Fruit fly (Drosophila melanogaster) whole organism, embryonic: ENCODE results near the gene Sdhaf3.

Source experiments
- Awh ChIP-seq: fragments of 200-800 bp; sonication (Bioruptor generic); IDR thresholded peaks from 2 replicates; pipeline ENCODE4, ENCODE4 v1.3.6; 2022; ENCODE audit warnings: missing biosample characterization, missing genetic modification characterization
- B-H2 ChIP-seq: fragments of 200-800 bp; sonication (Bioruptor generic); optimal IDR thresholded peaks from 2 replicates; lab custom pipeline; 2018; ENCODE audit warnings: missing biosample characterization, mild to moderate bottlenecking, missing genetic modification characterization
- CG10979 ChIP-seq: fragments of 200-800 bp; sonication (Bioruptor generic); optimal IDR thresholded peaks from 2 replicates; lab custom pipeline; 2018; ENCODE audit warnings: missing biosample characterization, mild to moderate bottlenecking, missing genetic modification characterization, moderate library complexity
- CG11247 ChIP-seq: fragments of 200-800 bp; sonication (Bioruptor generic); IDR thresholded peaks from 2 replicates; pipeline ENCODE4 v1.3.6; 2022; ENCODE audit warnings: missing biosample characterization, missing genetic modification characterization
- CG13123 ChIP-seq: fragments of 200-800 bp; sonication (Bioruptor generic); optimal IDR thresholded peaks from 2 replicates; lab custom pipeline; 2016; ENCODE audit warnings: missing biosample characterization, missing genetic modification characterization
- CG13296 ChIP-seq: fragments of 200-800 bp; sonication (Bioruptor generic); optimal IDR thresholded peaks from 3 replicates; lab custom pipeline; 2018; ENCODE audit warnings: missing biosample characterization, mild to moderate bottlenecking, missing genetic modification characterization
- CG15073 ChIP-seq: fragments of 200-800 bp; sonication (Bioruptor generic); optimal IDR thresholded peaks from 2 replicates; lab custom pipeline; 2016; ENCODE audit warnings: missing biosample characterization, missing genetic modification characterization
- CG16779 ChIP-seq: fragments of 200-800 bp; sonication (Bioruptor generic); IDR thresholded peaks from 2 replicates; pipeline ENCODE4 v1.3.6; 2022; ENCODE audit warnings: missing biosample characterization, missing genetic modification characterization
- CG16863 ChIP-seq: fragments of 200-800 bp; sonication (Bioruptor generic); optimal IDR thresholded peaks from 3 replicates; lab custom pipeline; 2016; ENCODE audit warnings: missing biosample characterization, missing genetic modification characterization
- CG2712 ChIP-seq: fragments of 200-800 bp; optimal IDR thresholded peaks from 3 replicates; lab custom pipeline; 2019; ENCODE audit warnings: missing biosample characterization, mild to moderate bottlenecking, missing genetic modification characterization, moderate library complexity
- CG32532 ChIP-seq: fragments of 200-800 bp; sonication (Bioruptor generic); IDR thresholded peaks from 2 replicates; pipeline ENCODE4 v1.3.6; 2022; ENCODE audit warnings: missing biosample characterization, missing genetic modification characterization
- CG3995 ChIP-seq: fragments of 200-800 bp; sonication (Bioruptor generic); optimal IDR thresholded peaks from 3 replicates; lab custom pipeline; 2016; ENCODE audit warnings: missing biosample characterization, missing genetic modification characterization
- CG4404 ChIP-seq: fragments of 200-800 bp; sonication (Bioruptor generic); IDR thresholded peaks from 2 replicates; pipeline ENCODE4 v1.3.6; 2022; ENCODE audit warnings: missing biosample characterization, missing genetic modification characterization
- CG6689 ChIP-seq: fragments of 200-800 bp; sonication (Bioruptor generic); IDR thresholded peaks from 2 replicates; pipeline ENCODE4 v1.3.6; 2022; ENCODE audit warnings: missing biosample characterization, missing genetic modification characterization
- CG7271 ChIP-seq: fragments of 200-800 bp; sonication (Bioruptor generic); optimal IDR thresholded peaks from 2 replicates; lab custom pipeline; 2018; ENCODE audit warnings: missing biosample characterization, mild to moderate bottlenecking, missing genetic modification characterization, moderate library complexity
- CG7372 ChIP-seq: fragments of 200-800 bp; sonication (Bioruptor generic); IDR thresholded peaks from 2 replicates; pipeline ENCODE4 v1.3.6; 2022; ENCODE audit warnings: missing biosample characterization, missing genetic modification characterization
- CoRest ChIP-seq: fragments of 200-800 bp; sonication (Bioruptor generic); optimal IDR thresholded peaks from 3 replicates; lab custom pipeline; 2018; ENCODE audit warnings: missing biosample characterization, mild to moderate bottlenecking, missing genetic modification characterization, moderate library complexity
- Elba2 ChIP-seq: fragments of 200-800 bp; sonication (Bioruptor generic); optimal IDR thresholded peaks from 3 replicates; lab custom pipeline; 2016; ENCODE audit warnings: missing biosample characterization, missing genetic modification characterization
- HHEX ChIP-seq: fragments of 200-800 bp; sonication (Bioruptor generic); optimal IDR thresholded peaks from 3 replicates; lab custom pipeline; 2017; ENCODE audit warnings: missing biosample characterization, mild to moderate bottlenecking, missing genetic modification characterization, missing genetic modification reagents
- Hr3 ChIP-seq: fragments of 200-800 bp; sonication (Bioruptor generic); optimal IDR thresholded peaks from 3 replicates; lab custom pipeline; 2016; ENCODE audit warnings: missing biosample characterization, missing genetic modification characterization
- Hr78 ChIP-seq, 2 experiments: fragments of 200-800 bp in 1 of 2; fragments of >200 bp in 1 of 2; sonication (Bioruptor generic) in 1 of 2; optimal IDR thresholded peaks; 2 replicates each; lab custom pipeline; 2017 to 2019; ENCODE audit warnings: missing biosample characterization in 2 of 2, missing genetic modification characterization in 2 of 2, mild to moderate bottlenecking in 1 of 2, moderate library complexity in 1 of 2
- Lpt ChIP-seq: fragments of >200 bp; optimal IDR thresholded peaks from 2 replicates; lab custom pipeline; 2018; ENCODE audit warnings: missing biosample characterization, missing genetic modification characterization
- Mad ChIP-seq: fragments of 200-800 bp; sonication (Bioruptor generic); optimal IDR thresholded peaks from 2 replicates; lab custom pipeline; 2016; ENCODE audit warnings: missing biosample characterization, missing genetic modification characterization
- Neu2 ChIP-seq: fragments of 200-800 bp; sonication (Bioruptor generic); optimal IDR thresholded peaks from 3 replicates; lab custom pipeline; 2016; ENCODE audit warnings: missing biosample characterization, missing genetic modification characterization, borderline replicate concordance
- Nf-YA ChIP-seq: fragments of 200-800 bp; sonication (Bioruptor generic); IDR thresholded peaks from 2 replicates; pipeline ENCODE4 v1.3.6; 2022; ENCODE audit warnings: missing biosample characterization, missing genetic modification characterization
- Nf-YC ChIP-seq: fragments of 200-800 bp; optimal IDR thresholded peaks from 3 replicates; lab custom pipeline; 2019; ENCODE audit warnings: missing biosample characterization, mild to moderate bottlenecking, missing genetic modification characterization, moderate library complexity
- Ptx1 ChIP-seq: fragments of 200-800 bp; sonication (Bioruptor generic); IDR thresholded peaks from 2 replicates; pipeline ENCODE4 v1.3.6; 2022; ENCODE audit warnings: missing biosample characterization, missing genetic modification characterization
- Stat92E ChIP-seq, 3 experiments: fragments of >200 bp in 2 of 3; fragments of 200-800 bp in 1 of 3; sonication (Bioruptor generic) in 1 of 3; optimal IDR thresholded peaks; 2 replicates each; lab custom pipeline; 2017 to 2019; ENCODE audit warnings: missing biosample characterization in 3 of 3, missing genetic modification characterization in 3 of 3, mild to moderate bottlenecking in 1 of 3, moderate library complexity in 1 of 3
- Usf ChIP-seq: fragments of 200-800 bp; sonication (Bioruptor generic); optimal IDR thresholded peaks from 2 replicates; lab custom pipeline; 2017; ENCODE audit warnings: missing genotype, missing biosample characterization, missing genetic modification characterization
- cas ChIP-seq: fragments of 200-800 bp; sonication (Bioruptor generic); IDR thresholded peaks from 2 replicates; pipeline ENCODE4 v1.3.6; 2022; ENCODE audit warnings: missing biosample characterization, missing genetic modification characterization
- chm ChIP-seq: fragments of 200-800 bp; sonication (Bioruptor generic); IDR thresholded peaks from 2 replicates; pipeline ENCODE4 v1.3.6; 2022; ENCODE audit warnings: missing biosample characterization, missing genetic modification characterization
- crol ChIP-seq: fragments of 200-800 bp; sonication (Bioruptor generic); IDR thresholded peaks from 2 replicates; pipeline ENCODE4 v1.3.6; 2022; ENCODE audit warnings: missing biosample characterization, missing genetic modification characterization
- dpn ChIP-seq, 2 experiments: fragments of 200-800 bp; sonication (Bioruptor generic); optimal IDR thresholded peaks; 3 replicates each; lab custom pipeline; 2016; ENCODE audit warnings: missing biosample characterization in 2 of 2, missing genetic modification characterization in 2 of 2
- eve ChIP-seq, 2 experiments: fragments of >200 bp; optimal IDR thresholded peaks; 2 replicates each; lab custom pipeline; 2017; ENCODE audit warnings: missing biosample characterization in 2 of 2, missing genetic modification characterization in 2 of 2
- fu2 ChIP-seq: fragments of 200-800 bp; sonication (Bioruptor generic); optimal IDR thresholded peaks from 2 replicates; lab custom pipeline; 2016; ENCODE audit warnings: missing biosample characterization, missing genetic modification characterization
- grau ChIP-seq: fragments of 200-800 bp; optimal IDR thresholded peaks from 3 replicates; lab custom pipeline; 2019; ENCODE audit warnings: missing biosample characterization, mild to moderate bottlenecking, missing genetic modification characterization, moderate library complexity
- grn ChIP-seq: fragments of 200-800 bp; sonication (Bioruptor generic); optimal IDR thresholded peaks from 3 replicates; lab custom pipeline; 2017; ENCODE audit warnings: missing biosample characterization, missing genetic modification characterization
- hbn ChIP-seq: fragments of 200-800 bp; sonication (Bioruptor generic); IDR thresholded peaks from 2 replicates; pipeline ENCODE4 v1.3.6; 2022; ENCODE audit warnings: missing biosample characterization, missing genetic modification characterization; ENCODE audit not compliant: partially characterized antibody
- insv ChIP-seq, 2 experiments: fragments of 200-800 bp; sonication (Bioruptor generic); optimal IDR thresholded peaks; 3 replicates each; lab custom pipeline; 2016 to 2018; ENCODE audit warnings: missing biosample characterization in 2 of 2, missing genetic modification characterization in 2 of 2
- jumu ChIP-seq: fragments of 200-800 bp; sonication (Bioruptor generic); optimal IDR thresholded peaks from 3 replicates; lab custom pipeline; 2016; ENCODE audit warnings: missing biosample characterization, missing genetic modification characterization
- mam ChIP-seq: fragments of 200-800 bp; sonication (Bioruptor generic); optimal IDR thresholded peaks from 3 replicates; lab custom pipeline; 2016; ENCODE audit warnings: missing biosample characterization, missing genetic modification characterization
- mld ChIP-seq: fragments of 200-800 bp; sonication (Bioruptor generic); IDR thresholded peaks from 3 replicates; pipeline ENCODE4 v1.3.6; 2022; ENCODE audit warnings: missing biosample characterization, missing genetic modification characterization; ENCODE audit not compliant: partially characterized antibody
- org-1 ChIP-seq: fragments of 200-800 bp; sonication (Bioruptor generic); optimal IDR thresholded peaks from 2 replicates; lab custom pipeline; 2017; ENCODE audit warnings: missing biosample characterization, missing genetic modification characterization
- otp ChIP-seq: fragments of 200-800 bp; sonication (Bioruptor generic); IDR thresholded peaks from 3 replicates; pipeline ENCODE4, ENCODE4 v1.3.6; 2022; ENCODE audit warnings: missing biosample characterization, missing genetic modification characterization
- psq ChIP-seq: fragments of 200-800 bp; sonication (Bioruptor generic); optimal IDR thresholded peaks from 2 replicates; lab custom pipeline; 2017; ENCODE audit warnings: missing biosample characterization, missing genetic modification characterization
- ro ChIP-seq: fragments of 200-800 bp; sonication (Bioruptor generic); IDR thresholded peaks from 2 replicates; pipeline ENCODE4 v1.3.6; 2022; ENCODE audit warnings: missing biosample characterization, missing genetic modification characterization
- salm ChIP-seq: fragments of 200-800 bp; sonication (Bioruptor generic); optimal IDR thresholded peaks from 2 replicates; lab custom pipeline; 2018; ENCODE audit warnings: missing biosample characterization, mild to moderate bottlenecking, missing genetic modification characterization
- sens-2 ChIP-seq: fragments of 200-800 bp; sonication (Bioruptor generic); IDR thresholded peaks from 2 replicates; pipeline ENCODE4 v1.3.6; 2022; ENCODE audit warnings: missing biosample characterization, missing genetic modification characterization
- stc ChIP-seq: fragments of 200-800 bp; sonication (Bioruptor generic); IDR thresholded peaks from 2 replicates; pipeline ENCODE4 v1.3.6; 2022; ENCODE audit warnings: missing biosample characterization, missing genetic modification characterization
- tin ChIP-seq: fragments of 200-800 bp; sonication (Bioruptor generic); optimal IDR thresholded peaks from 3 replicates; lab custom pipeline; 2016; ENCODE audit warnings: missing biosample characterization, missing genetic modification characterization
- zen ChIP-seq: fragments of 200-800 bp; sonication (Bioruptor generic); optimal IDR thresholded peaks from 3 replicates; lab custom pipeline; 2018; ENCODE audit warnings: missing biosample characterization, mild to moderate bottlenecking, missing genetic modification characterization, moderate library complexity

The Sdhaf3 gene

dm6 chr3R:16442937-16443336 is 39.3 kb downstream of the Sdhaf3 start, which contains the start of the genes Ttc1 and CG14882 (continued):
- TF ChIP-seq CG3995 (GFP tag; lab: Kevin White, UChicago) (peak; percentile 66), Neu2 (GFP tag; lab: Kevin White, UChicago) (no peak), Hr78 (GFP tag; optimal IDR thresholded peaks at IDR 0.05; lab: Kevin White, UChicago) (no peak), HHEX (GFP tag; lab: Kevin White, UChicago) (peak; percentile 75), CG32532 (GFP tag; lab: Robert Waterston, UW) (peak; percentile 92), jumu (GFP tag; lab: Kevin White, UChicago) (peak; percentile 83), cas (GFP tag; lab: Robert Waterston, UW) (peak; percentile 51; the same call in 1 of the 2 replicates), Awh (GFP tag; lab: Robert Waterston, UW) (peak; percentile 79), CG11247 (GFP tag; lab: Robert Waterston, UW) (peak; percentile 89), mld (GFP tag; lab: Robert Waterston, UW) (no peak), salm (peak; percentile 50), grn (no peak), Ptx1 (GFP tag; lab: Robert Waterston, UW) (peak; percentile 91), ro (no peak; the same call in 1 of the 2 replicates), stc (GFP tag; lab: Robert Waterston, UW) (peak; percentile 76), CG16863 (peak; percentile 87), CG7372 (peak; percentile 72), insv (GFP tag; optimal IDR thresholded peaks at IDR 0.05; lab: Kevin White, UChicago) (peak in 1 of 2 experiments; percentile 28), CG13123 (GFP tag; lab: Kevin White, UChicago) (peak; percentile 84), Nf-YC (tag; lab: Kevin White, UChicago) (peak; percentile 50), zen (tag; lab: Kevin White, UChicago) (peak; percentile 25), eve (GFP tag; optimal IDR thresholded peaks at IDR 0.05; lab: Kevin White, UChicago) (no peak), CG13296 (GFP tag; lab: Kevin White, UChicago) (peak; percentile 83), org-1 (GFP tag; lab: Kevin White, UChicago) (no peak), chm (GFP tag; lab: Robert Waterston, UW) (peak; percentile 25; the same call in 1 of the 2 replicates), Lpt (no peak), Usf (GFP tag; lab: Kevin White, UChicago) (peak; percentile 43), CG7271 (tag; lab: Kevin White, UChicago) (no peak), CG10979 (tag; lab: Kevin White, UChicago) (peak; percentile 74), tin (GFP tag; lab: Kevin White, UChicago) (peak; percentile 67), crol (0 out of 2 replicates have a peak, but pooled peaks have one; percentile 23), hbn (GFP tag; lab: Robert Waterston, UW) (peak; percentile 58), Stat92E (GFP tag; optimal IDR thresholded peaks at IDR 0.05; lab: Kevin White, UChicago) (peak in 1 of 3 experiments; percentile 17), B-H2 (GFP tag; lab: Kevin White, UChicago) (peak; percentile 62), dpn (GFP tag; optimal IDR thresholded peaks at IDR 0.05; lab: Kevin White, UChicago) (peak; percentile 84 to 91), CG15073 (GFP tag; lab: Kevin White, UChicago) (no peak), CG16779 (GFP tag; lab: Robert Waterston, UW) (peak; percentile 55), grau (tag; lab: Kevin White, UChicago) (peak; percentile 83), psq (peak; percentile 68), sens-2 (peak; percentile 72; the same call in 1 of the 2 replicates), CoRest (tag; lab: Kevin White, UChicago) (peak; percentile 85), fu2 (peak; percentile 84), Hr3 (GFP tag; lab: Kevin White, UChicago) (peak; percentile 86), mam (peak; percentile 84), CG4404 (GFP tag; lab: Robert Waterston, UW) (peak; percentile 29; the same call in 1 of the 2 replicates), CG2712 (tag; lab: Kevin White, UChicago) (peak; percentile 80), otp (peak; percentile 91), Mad (GFP tag; lab: Kevin White, UChicago) (peak; percentile 86), Elba2 (peak; percentile 42), CG6689 (GFP tag; lab: Robert Waterston, UW) (peak; percentile 93), Nf-YA (no peak)
